Worm (Caenorhabditis elegans) whole organism, L3 larva: ENCODE results near the gene K08A2.2.

Experiments used
- R02D3.7 ChIP-seq: fragments of 150-350 bp; optimal IDR thresholded peaks from 2 replicates; lab custom pipeline; 2014; ENCODE audit warnings: missing biosample characterization, missing genetic modification characterization
- ZK546.5 ChIP-seq: sonication (generic microtip); optimal IDR thresholded peaks from 2 replicates; lab custom pipeline; 2017; ENCODE audit warnings: missing biosample characterization, missing genetic modification characterization
- aly-2 ChIP-seq: fragments of 150-350 bp; optimal IDR thresholded peaks from 2 replicates; lab custom pipeline; 2014; ENCODE audit warnings: missing biosample characterization, missing genetic modification characterization
- ama-1 ChIP-seq: fragments of 150-350 bp; optimal IDR thresholded peaks from 2 replicates; lab custom pipeline; 2018
- ceh-16 ChIP-seq: sonication (generic microtip); optimal IDR thresholded peaks from 2 replicates; lab custom pipeline; 2017; ENCODE audit warnings: missing biosample characterization, missing genetic modification characterization
- ceh-28 ChIP-seq: fragments of 150-350 bp; optimal IDR thresholded peaks from 2 replicates; lab custom pipeline; 2014; ENCODE audit warnings: missing biosample characterization, missing genetic modification reagents, missing genetic modification characterization
- ceh-82 ChIP-seq: fragments of 150-350 bp; optimal IDR thresholded peaks from 2 replicates; lab custom pipeline; 2014; ENCODE audit warnings: missing biosample characterization, missing genetic modification characterization
- ceh-9 ChIP-seq: sonication (generic microtip); optimal IDR thresholded peaks from 2 replicates; lab custom pipeline; 2018; ENCODE audit warnings: missing biosample characterization, missing genetic modification characterization
- daf-12 ChIP-seq: fragments of 150-350 bp; optimal IDR thresholded peaks from 2 replicates; lab custom pipeline; 2014; ENCODE audit warnings: missing biosample characterization, missing genetic modification reagents, missing genetic modification characterization
- egl-27 ChIP-seq: sonication (generic microtip); optimal IDR thresholded peaks from 4 replicates; lab custom pipeline; 2017; ENCODE audit warnings: missing biosample characterization, missing genetic modification reagents, missing genetic modification characterization
- egl-5 ChIP-seq: fragments of 150-350 bp; optimal IDR thresholded peaks from 2 replicates; lab custom pipeline; 2017; ENCODE audit warnings: missing biosample characterization, missing genetic modification reagents, missing genetic modification characterization, inconsistent platforms
- elt-1 ChIP-seq: fragments of 150-350 bp; optimal IDR thresholded peaks from 2 replicates; lab custom pipeline; 2014; ENCODE audit warnings: missing biosample characterization, missing genetic modification characterization
- elt-2 ChIP-seq: sonication (generic microtip); optimal IDR thresholded peaks from 2 replicates; lab custom pipeline; 2016; ENCODE audit warnings: missing genetic modification reagents, mild to moderate bottlenecking, missing genetic modification characterization, missing compliant biosample characterization
- elt-3 ChIP-seq, 3 experiments: fragments of 150-350 bp in 1 of 3; sonication (generic microtip) in 2 of 3; optimal IDR thresholded peaks; 2 replicates in 2 of 3; 4 replicates in 1 of 3; lab custom pipeline; 2014 to 2017; ENCODE audit warnings: missing biosample characterization in 3 of 3, missing genetic modification characterization in 3 of 3
- eor-1 ChIP-seq, 2 experiments: fragments of 150-350 bp; optimal IDR thresholded peaks; 2 replicates each; lab custom pipeline; 2014 to 2018; ENCODE audit warnings: missing biosample characterization in 2 of 2, missing genetic modification characterization in 2 of 2
- fkh-10 ChIP-seq: sonication (generic microtip); optimal IDR thresholded peaks from 2 replicates; lab custom pipeline; 2017; ENCODE audit warnings: missing biosample characterization, missing genetic modification reagents, missing genetic modification characterization
- fkh-2 ChIP-seq: fragments of 150-350 bp; optimal IDR thresholded peaks from 2 replicates; lab custom pipeline; 2014; ENCODE audit warnings: missing biosample characterization, missing genetic modification reagents, missing genetic modification characterization
- fos-1 ChIP-seq: fragments of 150-350 bp; optimal IDR thresholded peaks from 2 replicates; lab custom pipeline; 2014; ENCODE audit warnings: missing biosample characterization, missing genetic modification characterization
- hmg-11 ChIP-seq: sonication (generic microtip); optimal IDR thresholded peaks from 2 replicates; lab custom pipeline; 2016; ENCODE audit warnings: missing genetic modification characterization, missing compliant biosample characterization
- jun-1 ChIP-seq: fragments of 150-350 bp; optimal IDR thresholded peaks from 2 replicates; lab custom pipeline; 2014; ENCODE audit warnings: missing biosample characterization, missing genetic modification reagents, missing genetic modification characterization
- lin-15B ChIP-seq: fragments of 150-350 bp; optimal IDR thresholded peaks from 2 replicates; lab custom pipeline; 2014; ENCODE audit warnings: missing biosample characterization, missing genetic modification characterization
- lin-39 ChIP-seq: fragments of 150-350 bp; optimal IDR thresholded peaks from 2 replicates; lab custom pipeline; 2018; ENCODE audit warnings: missing biosample characterization, missing genetic modification reagents, missing genetic modification characterization
- lsy-12 ChIP-seq: sonication (generic microtip); optimal IDR thresholded peaks from 2 replicates; lab custom pipeline; 2016; ENCODE audit warnings: mild to moderate bottlenecking, missing genetic modification characterization, missing compliant biosample characterization
- mdl-1 ChIP-seq: fragments of 150-350 bp; optimal IDR thresholded peaks from 2 replicates; lab custom pipeline; 2014; ENCODE audit warnings: missing biosample characterization, missing genetic modification characterization
- mml-1 ChIP-seq: fragments of 150-350 bp; sonication (generic microtip); optimal IDR thresholded peaks from 3 replicates; lab custom pipeline; 2014; ENCODE audit warnings: missing biosample characterization, missing genetic modification characterization
- nfya-1 ChIP-seq: sonication (generic microtip); optimal IDR thresholded peaks from 2 replicates; lab custom pipeline; 2017; ENCODE audit warnings: missing genetic modification characterization, mild to moderate bottlenecking, missing compliant biosample characterization, antibody characterized with exemption, moderate library complexity; ENCODE audit not compliant: insufficient read depth
- nhr-11 ChIP-seq: fragments of 150-350 bp; optimal IDR thresholded peaks from 2 replicates; lab custom pipeline; 2014; ENCODE audit warnings: missing biosample characterization, missing genetic modification characterization
- nhr-12 ChIP-seq: fragments of 150-350 bp; optimal IDR thresholded peaks from 2 replicates; lab custom pipeline; 2014; ENCODE audit warnings: missing biosample characterization, missing genetic modification characterization
- nhr-23 ChIP-seq: fragments of 150-350 bp; optimal IDR thresholded peaks from 2 replicates; lab custom pipeline; 2014; ENCODE audit warnings: missing biosample characterization, missing genetic modification reagents, missing genetic modification characterization
- nhr-237 ChIP-seq: fragments of 150-350 bp; optimal IDR thresholded peaks from 2 replicates; lab custom pipeline; 2014; ENCODE audit warnings: missing biosample characterization, missing genetic modification characterization
- nhr-25 ChIP-seq: sonication (generic microtip); optimal IDR thresholded peaks from 2 replicates; lab custom pipeline; 2017; ENCODE audit warnings: missing biosample characterization, missing genetic modification characterization
- nhr-28 ChIP-seq: fragments of 150-350 bp; optimal IDR thresholded peaks from 2 replicates; lab custom pipeline; 2014; ENCODE audit warnings: missing biosample characterization, missing genetic modification characterization
- nhr-67 ChIP-seq: fragments of 150-350 bp; optimal IDR thresholded peaks from 2 replicates; lab custom pipeline; 2014; ENCODE audit warnings: missing biosample characterization, missing genetic modification characterization
- nhr-76 ChIP-seq: fragments of 150-350 bp; sonication (generic microtip); optimal IDR thresholded peaks from 5 replicates; lab custom pipeline; 2014; ENCODE audit warnings: missing biosample characterization, missing genetic modification characterization
- nhr-77 ChIP-seq: fragments of 150-350 bp; optimal IDR thresholded peaks from 2 replicates; lab custom pipeline; 2014; ENCODE audit warnings: missing biosample characterization, missing genetic modification characterization
- pha-4 ChIP-seq: fragments of 150-350 bp; optimal IDR thresholded peaks from 2 replicates; lab custom pipeline; 2014; ENCODE audit warnings: missing biosample characterization, missing genetic modification reagents, missing genetic modification characterization
- pqm-1 ChIP-seq: fragments of 150-350 bp; optimal IDR thresholded peaks from 2 replicates; lab custom pipeline; 2017; ENCODE audit warnings: missing biosample characterization, missing genetic modification characterization, inconsistent platforms
- sea-2 ChIP-seq: fragments of 150-350 bp; sonication (generic microtip); optimal IDR thresholded peaks from 4 replicates; lab custom pipeline; 2014; ENCODE audit warnings: missing biosample characterization, missing genetic modification reagents, missing genetic modification characterization
- skn-1 ChIP-seq: fragments of 150-350 bp; optimal IDR thresholded peaks from 2 replicates; lab custom pipeline; 2014; ENCODE audit warnings: missing biosample characterization, missing genetic modification characterization
- snpc-4 ChIP-seq: fragments of 150-350 bp; optimal IDR thresholded peaks from 2 replicates; lab custom pipeline; 2014; ENCODE audit warnings: missing biosample characterization, missing genetic modification characterization
- tbx-2 ChIP-seq: sonication (generic microtip); optimal IDR thresholded peaks from 2 replicates; lab custom pipeline; 2016; ENCODE audit warnings: mild to moderate bottlenecking, missing genetic modification characterization, missing compliant biosample characterization
- unc-39 ChIP-seq: sonication (generic microtip); optimal IDR thresholded peaks from 4 replicates; lab custom pipeline; 2017; ENCODE audit warnings: missing biosample characterization, missing genetic modification characterization
- unc-62 ChIP-seq: fragments of 150-350 bp; sonication (generic microtip); optimal IDR thresholded peaks from 4 replicates; lab custom pipeline; 2014; ENCODE audit warnings: missing biosample characterization, missing genetic modification reagents, missing genetic modification characterization
- zag-1 ChIP-seq: fragments of 150-350 bp; optimal IDR thresholded peaks from 2 replicates; lab custom pipeline; 2014; ENCODE audit warnings: missing biosample characterization, missing genetic modification characterization
- ztf-4 ChIP-seq: fragments of 150-350 bp; optimal IDR thresholded peaks from 2 replicates; lab custom pipeline; 2014; ENCODE audit warnings: missing biosample characterization, missing genetic modification characterization

The K08A2.2 gene

ce11 chrII:2965215-2965998 lies 26.0 kb upstream of the K08A2.2 start:
- no peak for TF ChIP-seq ceh-16 (tag; lab: Kevin White, UChicago)
- TF ChIP-seq, all 47 proteins: peak for 0

- TF ChIP-seq jun-1 (tag; lab: Kevin White, UChicago) (no peak), tbx-2 (no peak), nhr-23 (tag; lab: Kevin White, UChicago) (no peak), nhr-77 (tag; lab: Kevin White, UChicago) (no peak), lin-39 (tag; lab: Kevin White, UChicago) (no peak), ceh-28 (tag; lab: Kevin White, UChicago) (no peak), elt-1 (tag; lab: Kevin White, UChicago) (no peak), nhr-67 (no peak), aly-2 (tag; lab: Kevin White, UChicago) (no peak), mdl-1 (tag; lab: Kevin White, UChicago) (no peak), R02D3.7 (no peak), daf-12 (tag; lab: Kevin White, UChicago) (no peak), snpc-4 (tag; lab: Kevin White, UChicago) (no peak), ama-1 (lab: Kevin White, UChicago) (no peak), nhr-76 (tag; lab: Kevin White, UChicago) (no peak), hmg-11 (tag; lab: Kevin White, UChicago) (no peak), lin-15B (tag; lab: Kevin White, UChicago) (no peak), sea-2 (no peak)
Observed at ce11 chrII:2966350-2966749, 25.1 kb upstream of the K08A2.2 start.

ce11 chrII:2967064-2967463 lies 24.3 kb upstream of the K08A2.2 start:
- TF ChIP-seq pha-4, result peak; percentile 95
- TF ChIP-seq nfya-1, result peak; percentile 10
- TF ChIP-seq ceh-9 (tag; lab: Kevin White, UChicago), result no peak
- TF ChIP-seq, all 47 proteins: peak for 2

- TF ChIP-seq ZK546.5 (no peak), nhr-237 (tag; lab: Kevin White, UChicago) (no peak), skn-1 (tag; lab: Kevin White, UChicago) (peak; percentile 59), nhr-11 (tag; lab: Kevin White, UChicago) (peak; percentile 81), snpc-4 (tag; lab: Kevin White, UChicago) (peak; percentile 47), pqm-1 (peak; percentile 84), nhr-23 (tag; lab: Kevin White, UChicago) (peak; percentile 97), nhr-28 (tag; lab: Kevin White, UChicago) (no peak), nhr-76 (tag; lab: Kevin White, UChicago) (no peak), ama-1 (lab: Kevin White, UChicago) (peak; percentile 82), nhr-12 (tag; lab: Kevin White, UChicago) (no peak), fkh-2 (tag; lab: Kevin White, UChicago) (no peak), nfya-1 (peak; percentile 95), ceh-82 (tag; lab: Kevin White, UChicago) (peak; percentile 87), elt-1 (tag; lab: Kevin White, UChicago) (peak; percentile 84), nhr-25 (tag; lab: Kevin White, UChicago) (peak; percentile 97), lin-39 (tag; lab: Kevin White, UChicago) (peak; percentile 99), ztf-4 (tag; lab: Kevin White, UChicago) (no peak), eor-1 (tag; optimal IDR thresholded peaks at IDR 0.05; lab: Kevin White, UChicago) (peak in 1 of 2 experiments; percentile 83), jun-1 (tag; lab: Kevin White, UChicago) (peak; percentile 98), hmg-11 (tag; lab: Kevin White, UChicago) (peak; percentile 81), egl-27 (tag; lab: Kevin White, UChicago) (peak; percentile 87), lsy-12 (tag; lab: Kevin White, UChicago) (peak; percentile 95), unc-62 (GFP tag; lab: Kevin White, UChicago) (peak; percentile 78), elt-2 (peak; percentile 87), mml-1 (no peak), zag-1 (tag; lab: Kevin White, UChicago) (peak; percentile 80), mdl-1 (tag; lab: Kevin White, UChicago) (peak; percentile 98), elt-3 (tag; optimal IDR thresholded peaks at IDR 0.05; lab: Kevin White, UChicago) (peak in 2 of 3 experiments; percentile 1 to 37), nhr-67 (no peak), fos-1 (tag; lab: Kevin White, UChicago) (peak; percentile 70), egl-5 (tag; lab: Kevin White, UChicago) (peak; percentile 74), aly-2 (tag; lab: Kevin White, UChicago) (no peak), ceh-16 (tag; lab: Kevin White, UChicago) (no peak), tbx-2 (peak; percentile 82), fkh-10 (GFP tag; lab: Kevin White, UChicago) (peak; percentile 69), ceh-28 (tag; lab: Kevin White, UChicago) (peak; percentile 90), sea-2 (peak; percentile 7), unc-39 (tag; lab: Kevin White, UChicago) (no peak)
Observed at ce11 chrII:2973940-2974402, 17.4 kb upstream of the K08A2.2 start.
